Worm (Caenorhabditis elegans) whole organism, L1 larva: ENCODE results near the gene T19D12.9.

Experiments used
- lin-14 ChIP-seq: fragments of 200-800 bp; sonication (Bioruptor generic); optimal IDR thresholded peaks from 2 replicates; lab custom pipeline; 2018; ENCODE audit warnings: mild to moderate bottlenecking, missing genetic modification characterization, moderate library complexity, missing compliant biosample characterization
- lin-15B ChIP-seq: fragments of 150-350 bp; sonication (generic microtip); optimal IDR thresholded peaks from 3 replicates; lab custom pipeline; 2014; ENCODE audit warnings: missing biosample characterization, missing genetic modification characterization
- nhr-47 ChIP-seq: sonication (generic microtip); optimal IDR thresholded peaks from 2 replicates; lab custom pipeline; 2016; ENCODE audit warnings: mild to moderate bottlenecking, missing genetic modification characterization, moderate library complexity, missing compliant biosample characterization

- TF ChIP-seq nhr-47 (tag; lab: Kevin White, UChicago) (no peak), lin-15B (no peak), lin-14 (GFP tag; lab: Kevin White, UChicago) (no peak)
These were observed 9.6 kb upstream of the T19D12.9 start for ce11 chrII:6663799-6664198.
